Fruit fly (Drosophila melanogaster): ENCODE data around the gene CG13482.

- no peak for TF ChIP-seq pan (optimal IDR thresholded peaks at IDR 0.05)
- TF ChIP-seq usp (GFP tag; optimal IDR thresholded peaks at IDR 0.05) = no peak
- TF ChIP-seq psq (optimal IDR thresholded peaks at IDR 0.05) = no peak
- no peak for TF ChIP-seq Dll (optimal IDR thresholded peaks at IDR 0.05)
- TF ChIP-seq CG8478 (optimal IDR thresholded peaks at IDR 0.05) = no peak
Measured at dm6 chr3L:14364701-14365100, 35.6 kb downstream of the CG13482 start.

All from whole organism.